Fruit fly (Drosophila melanogaster): Measurements from ENCODE around the gene Myb.

Gene Myb

dm6 chrX:15891606-15892345 is 34.2 kb upstream of the Myb start, which contains the start of gene shi (continued):
- no peak for TF ChIP-seq fu2 (GFP tag; optimal IDR thresholded peaks at IDR 0.05)
- TF ChIP-seq sqz (GFP tag; optimal IDR thresholded peaks at IDR 0.05), result peak; percentile 50
- no peak for TF ChIP-seq Spps (tag; optimal IDR thresholded peaks at IDR 0.05)
- no peak for TF ChIP-seq HLH54F (GFP tag; optimal IDR thresholded peaks at IDR 0.05)
- no peak for TF ChIP-seq tio (GFP tag; optimal IDR thresholded peaks at IDR 0.05)
- no peak for TF ChIP-seq CG1529 (GFP tag; optimal IDR thresholded peaks at IDR 0.05)
- TF ChIP-seq Nf-YB (GFP tag; optimal IDR thresholded peaks at IDR 0.05), result peak; percentile 18
- no peak for TF ChIP-seq NK7.1 (GFP tag; optimal IDR thresholded peaks at IDR 0.05)
- TF ChIP-seq Mes4 (GFP tag; optimal IDR thresholded peaks at IDR 0.05), result no peak
- peak; percentile 51; the same call in 1 of the 3 replicates for TF ChIP-seq CG7357 (GFP tag; IDR thresholded peaks at IDR 0.05)
- TF ChIP-seq ATbp (GFP tag; optimal IDR thresholded peaks at IDR 0.05), result no peak
- TF ChIP-seq trem (tag; optimal IDR thresholded peaks at IDR 0.05), result peak; percentile 65
- peak; percentile 20 for TF ChIP-seq Vsx1 (GFP tag; optimal IDR thresholded peaks at IDR 0.05)
- no peak for TF ChIP-seq Usf (GFP tag; optimal IDR thresholded peaks at IDR 0.05)
- TF ChIP-seq grau (tag; optimal IDR thresholded peaks at IDR 0.05), result no peak
- no peak for TF ChIP-seq CG13775 (GFP tag; optimal IDR thresholded peaks at IDR 0.05)
- TF ChIP-seq scrt (GFP tag; optimal IDR thresholded peaks at IDR 0.05), result peak; percentile 13
- no peak for TF ChIP-seq CG8478 (optimal IDR thresholded peaks at IDR 0.05)
- no peak for TF ChIP-seq CG6689 (GFP tag; IDR thresholded peaks at IDR 0.05)
- TF ChIP-seq Asciz (GFP tag; optimal IDR thresholded peaks at IDR 0.05), result no peak
- peak; percentile 89 for TF ChIP-seq stwl (tag; optimal IDR thresholded peaks at IDR 0.05)
- TF ChIP-seq Dad (GFP tag; optimal IDR thresholded peaks at IDR 0.05), result peak; percentile 14
- TF ChIP-seq CG34224 (GFP tag; IDR thresholded peaks at IDR 0.05; ENCODE audit: partially characterized antibody), result peak; percentile 98
- TF ChIP-seq so (GFP tag; IDR thresholded peaks at IDR 0.05), result no peak
- TF ChIP-seq bcd (GFP tag; optimal IDR thresholded peaks at IDR 0.05), result peak; percentile 3
- TF ChIP-seq CG16779 (GFP tag; IDR thresholded peaks at IDR 0.05), result no peak
- peak; percentile 99 for TF ChIP-seq hb (GFP tag; IDR thresholded peaks at IDR 0.05; ENCODE audit: partially characterized antibody)
- TF ChIP-seq NFAT (GFP tag; IDR thresholded peaks at IDR 0.05), result no peak
- TF ChIP-seq ara (GFP tag; IDR thresholded peaks at IDR 0.05), result no peak
- peak; percentile 96 for TF ChIP-seq Scr (GFP tag; IDR thresholded peaks at IDR 0.05; ENCODE audit: partially characterized antibody)
- peak; percentile 61; the same call in 2 of the 3 replicates for TF ChIP-seq Dbx (GFP tag; IDR thresholded peaks at IDR 0.05)
- TF ChIP-seq Mrtf (GFP tag; IDR thresholded peaks at IDR 0.05), result no peak
- TF ChIP-seq CG18599 (GFP tag; optimal IDR thresholded peaks at IDR 0.05), result peak; percentile 29
- peak; percentile 46 for TF ChIP-seq sug (tag; optimal IDR thresholded peaks at IDR 0.05)
- no peak for TF ChIP-seq Max (GFP tag; optimal IDR thresholded peaks at IDR 0.05)
- no peak for TF ChIP-seq CTCF (GFP tag; optimal IDR thresholded peaks at IDR 0.05)
- TF ChIP-seq CG15011 (GFP tag; optimal IDR thresholded peaks at IDR 0.05), result no peak
- peak; percentile 97 for TF ChIP-seq CG14860 (GFP tag; IDR thresholded peaks at IDR 0.05; ENCODE audit: partially characterized antibody)
- no peak for TF ChIP-seq Atf3 (GFP tag; optimal IDR thresholded peaks at IDR 0.05)
- TF ChIP-seq CG32767 (GFP tag; IDR thresholded peaks at IDR 0.05), result no peak
- TF ChIP-seq vfl (GFP tag; optimal IDR thresholded peaks at IDR 0.05), result no peak
- no peak for TF ChIP-seq zfh1 (GFP tag; IDR thresholded peaks at IDR 0.05)
- TF ChIP-seq Optix (GFP tag; IDR thresholded peaks at IDR 0.05), result no peak
- peak; percentile 51 for TF ChIP-seq caup (GFP tag; optimal IDR thresholded peaks at IDR 0.05; ENCODE audit: severe bottlenecking)
- TF ChIP-seq Gug (GFP tag; IDR thresholded peaks at IDR 0.05), result no peak
- TF ChIP-seq knrl (GFP tag; IDR thresholded peaks at IDR 0.05; ENCODE audit: partially characterized antibody), result peak; percentile 97
- no peak for TF ChIP-seq ab (GFP tag; optimal IDR thresholded peaks at IDR 0.05)
- peak; percentile 89 for TF ChIP-seq CG2116 (GFP tag; optimal IDR thresholded peaks at IDR 0.05)
- TF ChIP-seq CG5245 (GFP tag; optimal IDR thresholded peaks at IDR 0.05), result no peak
- peak; percentile 96 for TF ChIP-seq mld (GFP tag; IDR thresholded peaks at IDR 0.05; ENCODE audit: partially characterized antibody)
- TF ChIP-seq jing (GFP tag; optimal IDR thresholded peaks at IDR 0.05), result no peak
